Worm (Caenorhabditis elegans) whole organism, young adult: Measurements from ENCODE around the gene srp-2.

ENCODE experiments used
- C17E4.6 ChIP-seq: fragments of 200-800 bp; sonication (Bioruptor generic); IDR thresholded peaks from 2 replicates; pipeline ENCODE4 v1.3.6; 2022; ENCODE audit warnings: missing genetic modification reagents, missing genetic modification characterization, missing compliant biosample characterization
- bed-1 ChIP-seq: fragments of 200-800 bp; sonication (Bioruptor generic); IDR thresholded peaks from 2 replicates; pipeline ENCODE4 v1.3.6; 2022; ENCODE audit warnings: missing genetic modification reagents, missing genetic modification characterization, missing compliant biosample characterization
- cebp-2 ChIP-seq: fragments of 200-800 bp; sonication (Bioruptor generic); IDR thresholded peaks from 2 replicates; pipeline ENCODE4 v1.3.6; 2022; ENCODE audit warnings: missing genetic modification characterization, missing compliant biosample characterization
- dpl-1 ChIP-seq: fragments of 150-350 bp; optimal IDR thresholded peaks from 2 replicates; lab custom pipeline; 2014; ENCODE audit warnings: missing biosample characterization, missing genetic modification reagents, missing genetic modification characterization
- hsf-1 ChIP-seq: fragments of 200-800 bp; sonication (Bioruptor generic); IDR thresholded peaks from 2 replicates; pipeline ENCODE4 v1.3.6; 2022; ENCODE audit warnings: missing genetic modification reagents, missing genetic modification characterization, missing compliant biosample characterization
- lin-35 ChIP-seq, 3 experiments: fragments of 150-350 bp in 2 of 3; sonication (generic microtip) in 1 of 3; optimal IDR thresholded peaks; 2 replicates each; lab custom pipeline; 2014 to 2018; ENCODE audit warnings: missing biosample characterization in 3 of 3, missing genetic modification characterization in 3 of 3, missing genetic modification reagents in 3 of 3
- madf-10 ChIP-seq: sonication (generic microtip); optimal IDR thresholded peaks from 2 replicates; lab custom pipeline; 2016; ENCODE audit warnings: mild to moderate bottlenecking, missing genetic modification characterization, missing compliant biosample characterization
- pha-4 ChIP-seq: fragments of 150-350 bp; sonication (generic microtip); optimal IDR thresholded peaks from 2 replicates; lab custom pipeline; 2014; ENCODE audit warnings: missing biosample characterization, missing genetic modification reagents, missing genetic modification characterization
- snpc-4 ChIP-seq, 5 experiments: fragments of 150-350 bp in 1 of 5; sonication (generic microtip) in 4 of 5; optimal IDR thresholded peaks; 2 replicates each; lab custom pipeline; 2014 to 2018; ENCODE audit warnings: missing genetic modification characterization in 5 of 5, missing biosample characterization in 3 of 5, antibody characterized with exemption in 2 of 5, mild to moderate bottlenecking in 2 of 5, missing compliant biosample characterization in 2 of 5, missing genotype in 2 of 5, moderate library complexity in 2 of 5, missing genetic modification reagents in 1 of 5
- xnd-1 ChIP-seq: sonication (generic microtip); optimal IDR thresholded peaks from 2 replicates; lab custom pipeline; 2016; ENCODE audit warnings: missing genotype, missing genetic modification reagents, missing genetic modification characterization, missing compliant biosample characterization

DNA sequence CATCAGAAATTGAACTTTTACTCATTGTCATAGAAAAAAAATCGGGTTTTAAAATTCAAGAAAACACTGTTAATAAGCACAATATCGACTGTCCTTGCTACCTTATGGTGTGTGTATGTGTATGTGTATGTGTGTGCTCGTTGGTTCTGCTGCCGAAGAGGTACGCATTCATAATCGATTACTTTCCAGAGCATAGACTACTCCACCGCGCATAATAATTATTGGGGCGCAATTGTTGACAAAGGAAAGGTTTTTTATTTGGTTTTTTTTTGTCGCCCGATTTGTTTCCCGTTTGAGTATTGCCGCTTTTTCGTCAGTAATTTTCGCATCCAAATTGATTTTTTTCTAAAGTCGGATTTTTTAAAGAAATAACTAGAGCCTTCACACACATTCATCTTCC, 1.2 kb upstream of the srp-2 start, which contains the start of gene C05E4.15:
- TF ChIP-seq dpl-1 (GFP tag; lab: Kevin White, UChicago) (no peak), C17E4.6 (GFP tag; lab: Robert Waterston, UW) (no peak), madf-10 (no peak), snpc-4 (GFP tag; optimal IDR thresholded peaks at IDR 0.05; lab: Kevin White, UChicago) (no peak), snpc-4 (tag; optimal IDR thresholded peaks at IDR 0.05; lab: Kevin White, UChicago) (no peak), xnd-1 (no peak), cebp-2 (GFP tag; lab: Robert Waterston, UW) (no peak), hsf-1 (GFP tag; lab: Robert Waterston, UW) (no peak), pha-4 (no peak), lin-35 (GFP tag; optimal IDR thresholded peaks at IDR 0.05; lab: Kevin White, UChicago) (no peak), bed-1 (GFP tag; lab: Robert Waterston, UW) (no peak)
